Worm (Caenorhabditis elegans): ENCODE measurements around the gene srlf-22.

The srlf-22 gene

DNA sequence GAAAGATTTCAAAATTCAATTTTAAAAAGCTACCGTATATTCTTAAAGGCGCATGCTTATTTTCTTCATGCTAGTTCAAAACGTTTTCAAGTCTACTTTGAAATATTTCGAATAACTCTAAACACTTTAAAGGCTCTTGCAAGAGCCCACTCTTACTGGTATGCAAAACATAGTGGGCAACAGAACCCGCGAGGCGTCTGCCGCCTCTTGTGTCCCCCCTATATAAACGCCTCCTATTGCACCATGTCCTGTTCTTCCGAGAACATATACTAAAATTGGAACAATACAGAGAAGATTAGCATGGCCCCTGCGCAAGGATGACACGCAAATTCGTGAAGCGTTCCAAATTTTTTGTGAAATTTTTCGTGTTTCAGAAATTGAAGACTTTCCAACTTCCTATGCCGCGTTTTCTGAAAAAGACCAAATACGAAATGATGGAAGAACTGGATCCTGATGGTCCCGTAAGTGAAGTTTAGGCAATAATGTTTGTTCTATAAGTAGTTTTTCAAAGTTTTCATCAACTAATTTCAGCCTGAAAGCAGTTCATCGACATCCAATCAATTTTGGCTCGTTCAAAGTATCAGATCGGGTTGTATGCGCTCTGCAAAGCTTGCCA is 32.0 kb upstream of the srlf-22 start (continued):
- TF ChIP-seq cebp-1 (GFP tag; IDR thresholded peaks at IDR 0.05) (no peak), cebp-1 (tag; optimal IDR thresholded peaks at IDR 0.05) (no peak), ztf-26 (tag; optimal IDR thresholded peaks at IDR 0.05) (no peak), nfya-1 (tag; optimal IDR thresholded peaks at IDR 0.05; ENCODE audit: borderline replicate concordance, insufficient read depth) (no peak), Y95B8A.8 (GFP tag; IDR thresholded peaks at IDR 0.05) (no peak), nfya-2 (GFP tag; IDR thresholded peaks at IDR 0.05) (no peak), ztf-3 (GFP tag; optimal IDR thresholded peaks at IDR 0.05) (no peak), rec-8 (tag; optimal IDR thresholded peaks at IDR 0.05) (no peak), tbx-9 (tag; optimal IDR thresholded peaks at IDR 0.05; ENCODE audit: borderline replicate concordance) (no peak), bed-2 (GFP tag; IDR thresholded peaks at IDR 0.05) (no peak), tbp1 (GFP tag; optimal IDR thresholded peaks at IDR 0.05) (peak; percentile 79), zfh-2 (GFP tag; conservative IDR thresholded peaks at IDR 0.05) (no peak), nhr-179 (tag; optimal IDR thresholded peaks at IDR 0.05) (no peak), xnd-1 (tag; optimal IDR thresholded peaks at IDR 0.05) (peak; percentile 32), ceh-91 (GFP tag; IDR thresholded peaks at IDR 0.05) (no peak), nhr-90 (tag; optimal IDR thresholded peaks at IDR 0.05) (no peak), B0035.1 (tag; optimal IDR thresholded peaks at IDR 0.05) (no peak), attf-6 (GFP tag; IDR thresholded peaks at IDR 0.05) (0 out of 2 replicates have a peak, but pooled peaks have one; percentile 31), ceh-27 (GFP tag; optimal IDR thresholded peaks at IDR 0.05) (no peak), ZK185.1 (tag; optimal IDR thresholded peaks at IDR 0.05; ENCODE audit: poor library complexity, severe bottlenecking) (no peak), Y56A3A.18 (GFP tag; IDR thresholded peaks at IDR 0.05) (peak; percentile 84), snpc-1.1 (tag; optimal IDR thresholded peaks at IDR 0.05; ENCODE audit: insufficient read depth) (peak; percentile 90), ztf-6 (GFP tag; IDR thresholded peaks at IDR 0.05) (0 out of 2 replicates have a peak, but pooled peaks have one; percentile 51)

DNA sequence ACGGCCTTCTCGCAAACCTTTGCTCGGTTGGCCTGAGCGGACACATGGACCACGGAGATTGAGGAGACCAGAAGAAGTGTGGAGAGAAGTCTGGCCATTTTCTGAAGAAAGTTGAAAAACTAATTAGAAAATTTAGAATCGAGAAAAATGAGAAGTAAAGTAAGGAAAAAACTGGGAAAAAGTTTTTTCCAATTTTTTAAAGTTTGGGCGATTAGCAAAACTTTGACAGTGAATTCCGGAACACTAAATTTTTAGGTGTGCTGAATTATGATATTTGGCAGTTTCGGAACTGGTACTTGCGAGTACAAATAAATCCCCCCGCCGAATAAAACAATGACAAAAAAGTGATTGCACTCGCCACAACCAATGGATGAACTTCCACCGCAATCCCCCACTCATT is 24.2 kb upstream of the srlf-22 start, which contains the start of gene T02B11.3:
Gene T02B11.3 (minus strand): TSS at position 101 of the 400 bp plus-strand sequence.
- TF ChIP-seq ceh-79 (tag; optimal IDR thresholded peaks at IDR 0.05) = no peak
- TF ChIP-seq ztf-28 (GFP tag; IDR thresholded peaks at IDR 0.05) = no peak
- no peak for TF ChIP-seq F57A8.1 (GFP tag; optimal IDR thresholded peaks at IDR 0.05)
- TF ChIP-seq B0019.2 (GFP tag; conservative IDR thresholded peaks at IDR 0.05) = no peak
- no peak for TF ChIP-seq tbp1 (GFP tag; optimal IDR thresholded peaks at IDR 0.05)
- TF ChIP-seq F10E7.11 (tag; optimal IDR thresholded peaks at IDR 0.05) = no peak
- TF ChIP-seq ceh-40 (GFP tag; IDR thresholded peaks at IDR 0.05) = no peak

DNA sequence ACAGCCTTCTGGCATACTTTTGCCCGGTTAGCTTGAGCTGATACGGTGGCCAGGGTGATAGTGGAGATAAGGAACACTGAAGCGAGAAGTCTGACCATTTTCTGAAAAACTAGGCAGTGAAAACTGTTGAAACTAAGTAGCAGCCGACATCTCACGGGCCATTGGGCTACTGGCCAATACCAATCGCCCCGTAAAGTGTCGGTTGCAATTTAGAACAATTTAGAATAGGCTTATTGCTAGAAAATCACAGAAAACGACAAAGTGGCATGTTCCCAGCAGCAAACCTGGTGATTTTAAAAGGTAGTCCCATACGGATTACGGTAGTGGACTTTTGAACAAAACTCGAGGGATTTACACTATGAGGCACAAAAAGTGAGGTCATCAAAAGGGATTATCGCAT is 19.9 kb upstream of the srlf-22 start, which contains the start of gene T02B11.4:
Gene T02B11.4 (minus strand): TSS at position 101 of the 400 bp plus-strand sequence.
- TF ChIP-seq die-1 (tag; optimal IDR thresholded peaks at IDR 0.05) (no peak), ceh-100 (GFP tag; IDR thresholded peaks at IDR 0.05) (no peak), ZK185.1 (tag; optimal IDR thresholded peaks at IDR 0.05; ENCODE audit: poor library complexity, severe bottlenecking) (no peak), ceh-58 (GFP tag; IDR thresholded peaks at IDR 0.05) (no peak), zfh-2 (GFP tag; conservative IDR thresholded peaks at IDR 0.05) (no peak), ekl-4 (GFP tag; IDR thresholded peaks at IDR 0.05) (no peak), nhr-120 (GFP tag; IDR thresholded peaks at IDR 0.05) (no peak), madf-10 (tag; optimal IDR thresholded peaks at IDR 0.05) (no peak), ceh-91 (GFP tag; IDR thresholded peaks at IDR 0.05) (no peak), F57C9.4 (tag; optimal IDR thresholded peaks at IDR 0.05) (no peak), Y79H2A.3 (GFP tag; conservative IDR thresholded peaks at IDR 0.05) (no peak), bed-1 (GFP tag; IDR thresholded peaks at IDR 0.05) (no peak), attf-3 (GFP tag; conservative IDR thresholded peaks at IDR 0.05) (no peak), F55B11.4 (tag; optimal IDR thresholded peaks at IDR 0.05; ENCODE audit: borderline replicate concordance, insufficient read depth) (no peak), nfya-1 (tag; optimal IDR thresholded peaks at IDR 0.05; ENCODE audit: borderline replicate concordance, insufficient read depth) (no peak), ceh-27 (GFP tag; optimal IDR thresholded peaks at IDR 0.05) (no peak), snpc-4 (GFP tag; optimal IDR thresholded peaks at IDR 0.05) (no peak), snpc-4 (tag; optimal IDR thresholded peaks at IDR 0.05) (no peak)
